Worm (Caenorhabditis elegans) whole organism, L1 larva: ENCODE measurements around the gene nspf-2.

ENCODE experiments used
- ceh-88 ChIP-seq: fragments of 200-800 bp; sonication (Bioruptor generic); IDR thresholded peaks from 2 replicates; pipeline ENCODE4 v1.3.6; 2022; ENCODE audit warnings: missing genetic modification characterization, missing compliant biosample characterization
- nhr-20 ChIP-seq: sonication (generic microtip); optimal IDR thresholded peaks from 2 replicates; lab custom pipeline; 2016; ENCODE audit warnings: mild to moderate bottlenecking, missing genetic modification characterization, missing compliant biosample characterization
- nhr-85 ChIP-seq: sonication (generic microtip); peaks from one replicate; lab custom pipeline; 2016; ENCODE audit warnings: missing genetic modification characterization, inconsistent platforms, missing compliant biosample characterization
- pqm-1 ChIP-seq: sonication (generic microtip); optimal IDR thresholded peaks from 3 replicates; lab custom pipeline; 2017; ENCODE audit warnings: missing biosample characterization, missing genetic modification characterization
- ztf-11 ChIP-seq, 2 experiments: sonication (generic microtip); optimal IDR thresholded peaks; 2 replicates each; lab custom pipeline; 2016 to 2017; ENCODE audit warnings: missing genetic modification characterization in 2 of 2, missing biosample characterization in 1 of 2, missing compliant biosample characterization in 1 of 2

DNA sequence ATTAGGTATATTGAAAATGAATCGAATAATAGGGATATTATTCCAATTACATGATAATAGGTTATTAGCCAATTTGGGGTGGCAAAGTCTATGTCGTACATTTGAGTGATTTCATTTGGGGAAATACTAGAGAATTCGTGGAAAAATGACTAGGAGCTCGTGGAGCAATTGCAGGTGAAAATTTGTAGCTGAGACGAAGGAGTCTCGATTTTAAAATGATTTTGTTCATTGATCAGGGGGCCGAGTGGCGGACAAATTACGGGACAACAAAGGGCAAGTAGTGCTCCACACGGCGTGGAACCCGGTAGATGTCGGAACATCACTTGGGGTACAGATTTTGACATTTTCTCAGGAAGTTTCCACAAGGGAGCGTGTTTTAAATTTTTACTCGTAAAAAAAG is 9.7 kb downstream of the nspf-2 start, which contains the start of gene sri-62:
- TF ChIP-seq nhr-20 (tag; lab: Kevin White, UChicago) (no peak), nhr-85 (no peak), ztf-11 (tag; optimal IDR thresholded peaks at IDR 0.05; lab: Kevin White, UChicago) (no peak), pqm-1 (tag; lab: Kevin White, UChicago) (no peak), ceh-88 (GFP tag; lab: Robert Waterston, UW) (no peak)
